Worm (Caenorhabditis elegans): Measurements from ENCODE around the gene xbp-1.

xbp-1 gene

ce11 chrIII:4237660-4238059 is 44.1 kb downstream of the xbp-1 start (continued):
- TF ChIP-seq unc-62 (GFP tag; optimal IDR thresholded peaks at IDR 0.05 in 1 of 2) (peak in 1 of 2 experiments; percentile 100), unc-62 (tag; optimal IDR thresholded peaks at IDR 0.05) (no peak), set-16 (GFP tag; IDR thresholded peaks at IDR 0.05) (peak; percentile 57; the same call in 1 of the 2 replicates), spr-3 (GFP tag; optimal IDR thresholded peaks at IDR 0.05) (peak; percentile 20), dve-1 (tag; optimal IDR thresholded peaks at IDR 0.05; ENCODE audit: insufficient read depth) (peak; percentile 97)

ce11 chrIII:4240126-4240525 is 46.5 kb downstream of the xbp-1 start:
- TF ChIP-seq daf-8 (GFP tag; IDR thresholded peaks at IDR 0.05): no peak
- TF ChIP-seq nhr-77 (tag; optimal IDR thresholded peaks at IDR 0.05): peak; percentile 71
- no peak for TF ChIP-seq lin-15B (tag; optimal IDR thresholded peaks at IDR 0.05)
- peak; percentile 66 for TF ChIP-seq aha-1 (tag)
- no peak for TF ChIP-seq nhr-111 (GFP tag; optimal IDR thresholded peaks at IDR 0.05)
- no peak for TF ChIP-seq vab-7 (GFP tag; IDR thresholded peaks at IDR 0.05)
- TF ChIP-seq lin-1 (GFP tag; IDR thresholded peaks at IDR 0.05): no peak
- no peak for TF ChIP-seq zfp-2 (tag; optimal IDR thresholded peaks at IDR 0.05)
- TF ChIP-seq lsy-2 (tag; optimal IDR thresholded peaks at IDR 0.05): no peak
- peak; percentile 50 for TF ChIP-seq pqm-1 (tag; optimal IDR thresholded peaks at IDR 0.05)
- no peak for TF ChIP-seq mdt-29 (GFP tag; IDR thresholded peaks at IDR 0.05)
- no peak for TF ChIP-seq dpl-1 (GFP tag; optimal IDR thresholded peaks at IDR 0.05)
- TF ChIP-seq egl-43 (GFP tag; IDR thresholded peaks at IDR 0.05): no peak
- TF ChIP-seq gei-8 (GFP tag; optimal IDR thresholded peaks at IDR 0.05): no peak
- no peak for TF ChIP-seq Y48G9A.11 (GFP tag; IDR thresholded peaks at IDR 0.05)
- no peak for TF ChIP-seq mes-2 (tag; optimal IDR thresholded peaks at IDR 0.05; ENCODE audit: poor library complexity, severe bottlenecking)
- no peak for TF ChIP-seq lin-39 (tag; optimal IDR thresholded peaks at IDR 0.05)
- TF ChIP-seq lin-29 (GFP tag; IDR thresholded peaks at IDR 0.05): no peak
- TF ChIP-seq nhr-28 (tag; optimal IDR thresholded peaks at IDR 0.05): peak; percentile 97
- TF ChIP-seq pha-4 (GFP tag; IDR thresholded peaks at IDR 0.05): no peak
- TF ChIP-seq pha-4 (tag; optimal IDR thresholded peaks at IDR 0.05): no peak
- TF ChIP-seq attf-4 (tag; optimal IDR thresholded peaks at IDR 0.05): no peak
- no peak for TF ChIP-seq tag-97 (GFP tag; IDR thresholded peaks at IDR 0.05)
- TF ChIP-seq rbr-2 (tag; optimal IDR thresholded peaks at IDR 0.05): no peak
- TF ChIP-seq ztf-7 (tag; optimal IDR thresholded peaks at IDR 0.05): no peak
- TF ChIP-seq hmg-1.1 (GFP tag; IDR thresholded peaks at IDR 0.05): no peak
- TF ChIP-seq spr-1 (tag; optimal IDR thresholded peaks at IDR 0.05): no peak
- peak; percentile 23 for TF ChIP-seq T20F7.1 (GFP tag; optimal IDR thresholded peaks at IDR 0.05)
- TF ChIP-seq nhr-42 (GFP tag; IDR thresholded peaks at IDR 0.05): no peak
- TF ChIP-seq Y105C5A.15 (GFP tag; IDR thresholded peaks at IDR 0.05): no peak
- no peak for TF ChIP-seq snpc-4 (tag; optimal IDR thresholded peaks at IDR 0.05)
- no peak for TF ChIP-seq ZK337.2 (GFP tag; IDR thresholded peaks at IDR 0.05)
- no peak for TF ChIP-seq unc-39 (tag; optimal IDR thresholded peaks at IDR 0.05)
- TF ChIP-seq lir-3 (tag; optimal IDR thresholded peaks at IDR 0.05): no peak
- no peak for TF ChIP-seq nhr-10 (tag; optimal IDR thresholded peaks at IDR 0.05)
- TF ChIP-seq aly-2 (tag; optimal IDR thresholded peaks at IDR 0.05): no peak
- TF ChIP-seq hlh-11 (tag; optimal IDR thresholded peaks at IDR 0.05): peak; percentile 79
- TF ChIP-seq egl-27 (tag; optimal IDR thresholded peaks at IDR 0.05): no peak
- TF ChIP-seq lim-7 (GFP tag; IDR thresholded peaks at IDR 0.05): no peak
- no peak for TF ChIP-seq mep-1 (tag; optimal IDR thresholded peaks at IDR 0.05)
- no peak for TF ChIP-seq F37D6.2 (tag; optimal IDR thresholded peaks at IDR 0.05)
- TF ChIP-seq lin-38 (GFP tag; IDR thresholded peaks at IDR 0.05): no peak
- TF ChIP-seq dmd-6 (GFP tag; IDR thresholded peaks at IDR 0.05): peak; percentile 81
- no peak for TF ChIP-seq ztf-11 (tag; optimal IDR thresholded peaks at IDR 0.05)
- TF ChIP-seq skn-1 (tag; optimal IDR thresholded peaks at IDR 0.05): no peak
- TF ChIP-seq ceh-20 (GFP tag; IDR thresholded peaks at IDR 0.05): no peak
- TF ChIP-seq R02D3.7 (tag; optimal IDR thresholded peaks at IDR 0.05): no peak
- no peak for TF ChIP-seq ceh-44 (GFP tag; IDR thresholded peaks at IDR 0.05)
